Fruit fly (Drosophila melanogaster): ENCODE results near the gene Hmr.

DNA sequence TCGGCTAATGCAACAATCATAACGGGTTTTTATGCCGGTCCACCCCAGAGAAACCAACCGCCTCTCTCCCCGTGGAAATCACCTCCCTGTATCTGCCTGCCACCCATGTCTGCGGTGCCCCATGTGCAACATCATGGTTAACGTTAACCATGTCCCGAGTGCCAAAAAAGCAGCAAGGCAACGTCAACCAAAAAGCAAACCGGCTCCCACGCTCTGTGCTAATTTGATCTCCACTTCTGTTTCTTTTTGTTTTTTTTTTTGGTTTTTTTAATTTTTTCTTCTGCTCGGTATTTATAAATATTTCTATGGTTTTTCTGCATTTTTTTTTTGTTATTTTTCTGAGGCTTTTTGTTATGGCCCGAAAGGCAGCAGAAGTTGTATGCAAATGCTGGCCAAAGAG, 18.7 kb downstream of the Hmr start:
- no peak for TF ChIP-seq psq (optimal IDR thresholded peaks at IDR 0.05)
- TF ChIP-seq CG8478 (optimal IDR thresholded peaks at IDR 0.05): no peak
